Worm (Caenorhabditis elegans): ENCODE results near the gene srbc-13.
"Not testable (repeated sequence)": the region's sequence is repeated elsewhere in the genome, so short reads cannot be mapped to it uniquely, and the experiment has no call there.

The srbc-13 gene

ce11 chrV:833368-833767 is 14.3 kb upstream of the srbc-13 start, which contains the start of gene F41H8.1:
F41H8.1 (plus strand) TSS chrV:833668.
- TF ChIP-seq dao-5 (tag; optimal IDR thresholded peaks at IDR 0.05), result no peak
- TF ChIP-seq W03F9.2 (tag; optimal IDR thresholded peaks at IDR 0.05), result no peak
- no peak for TF ChIP-seq him-1 (tag; optimal IDR thresholded peaks at IDR 0.05)

ce11 chrV:838984-839471 is 8.6 kb upstream of the srbc-13 start, which contains the start of the genes K09C6.7 and K09C6.10:
K09C6.7 (minus strand) TSS chrV:839084.
K09C6.10 (plus strand) TSS chrV:839421.
- not testable (repeated sequence) for TF ChIP-seq him-1, W03F9.2, dao-5 (tag; optimal IDR thresholded peaks at IDR 0.05)

ce11 chrV:842611-843010 is 5.0 kb upstream of the srbc-13 start:
- no peak for TF ChIP-seq dao-5 (tag; optimal IDR thresholded peaks at IDR 0.05)
- TF ChIP-seq W03F9.2 (tag; optimal IDR thresholded peaks at IDR 0.05), result no peak
- TF ChIP-seq him-1 (tag; optimal IDR thresholded peaks at IDR 0.05), result no peak

ce11 chrV:843118-843517 is 4.5 kb upstream of the srbc-13 start, which contains the start of gene K09C6.8:
K09C6.8 (minus strand) TSS chrV:843218.
- not testable (repeated sequence) for TF ChIP-seq him-1, W03F9.2, dao-5 (tag; optimal IDR thresholded peaks at IDR 0.05)

ce11 chrV:849042-849441 is 1.4 kb downstream of the srbc-13 start:
- no peak for TF ChIP-seq him-1 (tag; optimal IDR thresholded peaks at IDR 0.05)

ce11 chrV:849512-849911 is 1.9 kb downstream of the srbc-13 start, which contains the start of gene srbc-12:
srbc-12 (plus strand) TSS chrV:849812.
- no peak for TF ChIP-seq him-1 (tag; optimal IDR thresholded peaks at IDR 0.05)
- TF ChIP-seq W03F9.2 (tag; optimal IDR thresholded peaks at IDR 0.05), result no peak
- TF ChIP-seq dao-5 (tag; optimal IDR thresholded peaks at IDR 0.05), result no peak

- TF ChIP-seq him-1 (tag; optimal IDR thresholded peaks at IDR 0.05) (no peak), dao-5 (tag; optimal IDR thresholded peaks at IDR 0.05) (no peak), W03F9.2 (tag; optimal IDR thresholded peaks at IDR 0.05) (no peak)
Measured at ce11 chrV:852184-852583, 4.6 kb downstream of the srbc-13 start, which contains the start of gene K09C6.3. K09C6.3 (plus strand) TSS chrV:852484.

- TF ChIP-seq W03F9.2 (tag; optimal IDR thresholded peaks at IDR 0.05) (no peak), him-1 (tag; optimal IDR thresholded peaks at IDR 0.05) (no peak), dao-5 (tag; optimal IDR thresholded peaks at IDR 0.05) (no peak)
Measured at ce11 chrV:854966-855365, 7.3 kb downstream of the srbc-13 start, which contains the start of gene K09C6.9. K09C6.9 (minus strand) TSS chrV:855066.

- no peak for TF ChIP-seq W03F9.2 (tag; optimal IDR thresholded peaks at IDR 0.05)
- TF ChIP-seq him-1 (tag; optimal IDR thresholded peaks at IDR 0.05), result no peak
- no peak for TF ChIP-seq dao-5 (tag; optimal IDR thresholded peaks at IDR 0.05)
Measured at ce11 chrV:856549-856948, 8.9 kb downstream of the srbc-13 start, which contains the start of gene K09C6.2. K09C6.2 (plus strand) TSS chrV:856849.

ce11 chrV:858841-859456 is 11.3 kb downstream of the srbc-13 start:
- TF ChIP-seq W03F9.2 (tag; optimal IDR thresholded peaks at IDR 0.05) (no peak), dao-5 (tag; optimal IDR thresholded peaks at IDR 0.05) (no peak), him-1 (tag; optimal IDR thresholded peaks at IDR 0.05) (no peak)

ce11 chrV:866729-867128 is 19.1 kb downstream of the srbc-13 start, which contains the start of gene T02B11.3:
T02B11.3 (minus strand) TSS chrV:866829.
- TF ChIP-seq dao-5 (tag; optimal IDR thresholded peaks at IDR 0.05) (no peak), W03F9.2 (tag; optimal IDR thresholded peaks at IDR 0.05) (no peak), him-1 (tag; optimal IDR thresholded peaks at IDR 0.05) (no peak)

- no peak for TF ChIP-seq W03F9.2 (tag; optimal IDR thresholded peaks at IDR 0.05)
- TF ChIP-seq him-1 (tag; optimal IDR thresholded peaks at IDR 0.05), result no peak
- TF ChIP-seq dao-5 (tag; optimal IDR thresholded peaks at IDR 0.05), result no peak
Measured at ce11 chrV:871029-871428, 23.4 kb downstream of the srbc-13 start, which contains the start of gene T02B11.4. T02B11.4 (minus strand) TSS chrV:871129.

- TF ChIP-seq W03F9.2 (tag; optimal IDR thresholded peaks at IDR 0.05), result no peak
- no peak for TF ChIP-seq dao-5 (tag; optimal IDR thresholded peaks at IDR 0.05)
Measured at ce11 chrV:875945-876344, 28.3 kb downstream of the srbc-13 start, which contains the start of gene T02B11.9. T02B11.9 (plus strand) TSS chrV:876245.

ce11 chrV:878567-878966 is 30.9 kb downstream of the srbc-13 start, which contains the start of gene T02B11.8:
T02B11.8 (minus strand) TSS chrV:878667.
- no peak for TF ChIP-seq dao-5 (tag; optimal IDR thresholded peaks at IDR 0.05)
- TF ChIP-seq him-1 (tag; optimal IDR thresholded peaks at IDR 0.05), result no peak
- TF ChIP-seq W03F9.2 (tag; optimal IDR thresholded peaks at IDR 0.05), result no peak
